Fruit fly (Drosophila melanogaster): ENCODE results near the gene Yp3.

- TF ChIP-seq Stat92E (GFP tag; optimal IDR thresholded peaks at IDR 0.05) (no peak), CG2116 (GFP tag; optimal IDR thresholded peaks at IDR 0.05) (peak; percentile 36), NC2α (GFP tag; optimal IDR thresholded peaks at IDR 0.05) (peak; percentile 41), scrt (GFP tag; optimal IDR thresholded peaks at IDR 0.05) (peak; percentile 52), caup (GFP tag; optimal IDR thresholded peaks at IDR 0.05; ENCODE audit: severe bottlenecking) (peak; percentile 57), trh (GFP tag; optimal IDR thresholded peaks at IDR 0.05) (no peak), CG18011 (GFP tag; optimal IDR thresholded peaks at IDR 0.05) (no peak), CG4730 (GFP tag; IDR thresholded peaks at IDR 0.05) (no peak)
Observed at dm6 chrX:13755152-13755557, 4.2 kb upstream of the Yp3 start, which contains the start of gene Pdcd4.
